Worm (Caenorhabditis elegans) whole organism, L4/young adult: ENCODE measurements around the gene F13D12.10.

Experiments used
- W03F9.2 ChIP-seq: fragments of 150-350 bp; optimal IDR thresholded peaks from 2 replicates; lab custom pipeline; 2014; ENCODE audit warnings: missing biosample characterization, missing genetic modification characterization
- dao-5 ChIP-seq: sonication (generic microtip); optimal IDR thresholded peaks from 2 replicates; lab custom pipeline; 2016; ENCODE audit warnings: missing genotype, missing genetic modification characterization, moderate library complexity, missing compliant biosample characterization
- him-1 ChIP-seq: sonication (generic microtip); optimal IDR thresholded peaks from 2 replicates; lab custom pipeline; 2016; ENCODE audit warnings: missing genotype, missing genetic modification reagents, missing genetic modification characterization, missing compliant biosample characterization

Gene F13D12.10

ce11 chrII:11728545-11729105 is 15.0 kb downstream of the F13D12.10 start, which contains the start of gene alh-8:
TSS of gene alh-8 (plus strand) at chrII:11729055.
- TF ChIP-seq him-1 (tag; lab: Kevin White, UChicago) (no peak), W03F9.2 (tag; lab: Kevin White, UChicago) (no peak), dao-5 (tag; lab: Kevin White, UChicago) (no peak)

DNA sequence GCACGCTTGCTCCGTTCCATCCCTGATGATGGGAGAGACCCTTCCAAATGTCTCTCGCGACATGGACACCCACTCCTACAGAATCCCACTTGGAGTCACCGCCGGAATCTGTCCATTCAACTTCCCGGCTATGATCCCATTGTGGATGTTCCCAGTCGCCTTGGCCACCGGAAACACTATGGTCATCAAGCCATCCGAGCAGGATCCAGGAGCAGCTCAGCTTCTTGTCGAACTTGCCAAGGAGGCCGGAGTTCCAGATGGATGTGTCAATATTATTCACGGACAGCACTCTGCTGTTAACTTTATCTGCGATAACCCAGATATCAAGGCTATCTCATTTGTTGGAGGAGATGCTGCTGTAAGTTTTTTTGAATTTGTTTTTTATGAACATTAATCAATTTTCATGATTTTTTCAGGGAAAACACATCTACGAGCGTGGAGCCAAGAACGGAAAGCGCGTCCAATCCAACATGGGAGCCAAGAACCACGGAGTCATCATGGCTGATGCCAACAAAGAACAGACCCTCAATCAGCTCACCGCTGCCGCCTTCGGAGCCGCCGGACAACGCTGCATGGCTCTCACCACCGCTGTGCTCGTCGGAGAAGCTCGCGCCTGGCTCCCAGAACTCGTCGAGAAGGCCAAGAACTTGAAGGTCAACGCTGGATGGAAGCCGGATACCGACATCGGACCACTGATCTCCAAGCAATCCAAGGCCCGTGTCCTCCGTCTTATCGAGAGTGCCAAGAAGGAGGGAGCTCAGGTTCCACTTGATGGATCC is 16.3 kb downstream of the F13D12.10 start:
- no peak for TF ChIP-seq him-1 (tag; lab: Kevin White, UChicago)

ce11 chrII:11731174-11731724 is 17.6 kb downstream of the F13D12.10 start:
- TF ChIP-seq him-1 (tag; lab: Kevin White, UChicago): no peak

ce11 chrII:11732513-11732912 is 18.9 kb downstream of the F13D12.10 start, which contains the start of gene F13D12.8:
TSS of gene F13D12.8 (minus strand) at chrII:11732594.
- TF ChIP-seq W03F9.2 (tag; lab: Kevin White, UChicago) (no peak), dao-5 (tag; lab: Kevin White, UChicago) (no peak), him-1 (tag; lab: Kevin White, UChicago) (no peak)

DNA sequence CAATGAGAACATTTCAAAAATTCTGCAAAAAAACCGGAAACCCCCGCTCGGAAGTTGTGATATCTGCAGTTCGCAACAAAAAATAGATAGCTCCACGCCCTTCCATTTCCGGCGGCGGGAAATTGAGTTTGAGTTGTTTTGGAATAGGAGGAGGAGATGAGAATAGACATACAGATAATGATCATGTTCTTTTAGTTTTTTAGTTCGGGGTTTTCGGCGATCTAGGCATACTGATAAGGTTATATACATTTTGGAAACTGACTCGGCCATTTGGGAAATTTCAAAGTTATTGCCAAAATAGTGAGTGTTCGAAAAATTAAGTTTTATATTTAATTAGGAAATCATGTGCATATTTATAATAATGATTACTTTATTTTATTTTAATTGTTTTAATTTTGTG is 20.3 kb downstream of the F13D12.10 start:
- no peak for TF ChIP-seq W03F9.2 (tag; lab: Kevin White, UChicago)
- no peak for TF ChIP-seq him-1 (tag; lab: Kevin White, UChicago)
- TF ChIP-seq dao-5 (tag; lab: Kevin White, UChicago): no peak

DNA sequence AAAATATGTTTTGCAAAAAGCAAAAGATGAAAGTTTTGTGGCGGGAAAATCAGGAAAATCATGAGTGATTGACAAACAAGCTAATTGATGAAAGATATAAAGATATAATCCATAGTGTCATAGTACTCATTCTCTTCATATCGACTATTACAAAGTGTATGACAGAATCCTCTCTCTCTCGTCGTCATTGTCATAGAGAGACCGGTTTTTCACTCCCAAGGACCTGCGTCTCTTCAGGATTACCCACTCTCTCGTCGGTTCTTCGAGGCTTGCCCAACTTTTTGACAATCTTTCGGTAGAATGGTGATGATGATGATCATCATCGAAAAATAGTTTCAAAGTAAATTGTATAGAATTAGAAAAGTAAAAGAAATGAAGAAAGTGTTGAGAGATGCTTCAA is 23.7 kb downstream of the F13D12.10 start:
- TF ChIP-seq dao-5 (tag; lab: Kevin White, UChicago) (no peak), him-1 (tag; lab: Kevin White, UChicago) (no peak), W03F9.2 (tag; lab: Kevin White, UChicago) (no peak)

DNA sequence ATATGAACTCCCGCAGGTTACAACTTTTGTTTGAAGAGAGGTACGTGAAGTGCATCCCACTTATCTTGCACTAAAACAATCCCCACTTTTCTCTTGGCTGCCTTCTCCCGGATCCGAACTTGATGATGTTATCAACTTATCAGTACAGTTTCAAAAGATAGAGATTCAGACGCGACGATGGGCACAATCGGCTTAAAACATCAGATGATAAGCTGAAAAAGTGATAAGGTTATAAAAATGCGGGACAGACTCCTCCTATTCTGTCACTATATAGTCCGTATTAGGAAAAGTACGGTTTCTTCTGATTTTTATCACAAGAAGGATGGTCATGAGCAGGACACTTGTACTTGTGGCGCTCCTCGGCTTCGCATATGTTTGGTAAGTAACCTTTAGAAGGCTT is 25.6 kb downstream of the F13D12.10 start, which contains the start of gene ctsa-1.2:
TSS of gene ctsa-1.2 (plus strand) at position 160 of the 400 bp plus-strand sequence.
- TF ChIP-seq W03F9.2 (tag; lab: Kevin White, UChicago) (no peak), dao-5 (tag; lab: Kevin White, UChicago) (no peak), him-1 (tag; lab: Kevin White, UChicago) (no peak)

- TF ChIP-seq dao-5 (tag; lab: Kevin White, UChicago): no peak
These were observed 28.7 kb downstream of the F13D12.10 start for ce11 chrII:11742320-11742719.

DNA sequence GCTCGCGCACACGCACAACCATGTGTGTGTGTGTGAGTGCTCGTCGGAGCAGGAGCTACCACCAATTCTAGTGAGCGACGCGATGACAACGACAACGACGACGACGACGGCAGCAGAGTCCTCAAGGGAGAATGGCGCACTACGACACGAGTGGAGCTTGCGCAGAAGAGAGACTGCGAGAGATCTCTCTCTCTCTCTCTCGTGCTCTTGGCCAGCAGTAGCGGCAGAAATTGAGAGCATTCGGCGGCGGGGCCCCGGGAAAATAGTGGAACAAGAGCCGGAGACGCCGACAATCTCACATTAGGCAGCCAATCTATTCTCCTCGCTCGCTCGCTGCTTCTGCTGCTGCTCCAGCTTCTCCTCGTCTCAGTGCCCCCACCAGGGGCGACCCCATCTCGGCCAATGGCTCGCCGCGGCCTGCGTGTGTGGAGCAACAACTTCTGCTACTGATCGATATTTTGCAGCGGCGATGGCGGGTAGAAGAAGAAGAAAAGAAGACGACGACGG is 33.2 kb downstream of the F13D12.10 start:
- no peak for TF ChIP-seq W03F9.2 (tag; lab: Kevin White, UChicago)
- no peak for TF ChIP-seq dao-5 (tag; lab: Kevin White, UChicago)
- peak; percentile 91 for TF ChIP-seq him-1 (tag; lab: Kevin White, UChicago)

DNA sequence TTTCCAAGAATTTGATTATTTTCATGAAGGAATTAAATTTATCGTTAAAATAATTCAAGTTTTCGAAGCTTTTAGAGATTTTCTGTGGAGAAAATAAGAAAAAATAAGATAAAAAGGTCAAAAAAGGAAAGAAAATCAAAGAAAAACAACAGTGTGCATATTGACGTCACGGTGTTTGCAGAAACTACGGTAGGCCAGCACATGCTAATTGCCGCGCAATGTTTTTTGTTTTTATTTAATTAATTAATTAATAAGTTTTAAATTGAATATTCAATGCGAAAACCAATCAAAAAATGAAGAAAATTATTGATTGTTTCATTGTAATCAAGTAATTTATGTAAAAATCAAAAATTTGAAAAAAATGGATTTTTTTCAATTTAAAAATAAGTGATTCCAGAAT is 34.3 kb downstream of the F13D12.10 start:
- TF ChIP-seq W03F9.2 (tag; lab: Kevin White, UChicago): no peak
- no peak for TF ChIP-seq dao-5 (tag; lab: Kevin White, UChicago)
- TF ChIP-seq him-1 (tag; lab: Kevin White, UChicago): no peak

DNA sequence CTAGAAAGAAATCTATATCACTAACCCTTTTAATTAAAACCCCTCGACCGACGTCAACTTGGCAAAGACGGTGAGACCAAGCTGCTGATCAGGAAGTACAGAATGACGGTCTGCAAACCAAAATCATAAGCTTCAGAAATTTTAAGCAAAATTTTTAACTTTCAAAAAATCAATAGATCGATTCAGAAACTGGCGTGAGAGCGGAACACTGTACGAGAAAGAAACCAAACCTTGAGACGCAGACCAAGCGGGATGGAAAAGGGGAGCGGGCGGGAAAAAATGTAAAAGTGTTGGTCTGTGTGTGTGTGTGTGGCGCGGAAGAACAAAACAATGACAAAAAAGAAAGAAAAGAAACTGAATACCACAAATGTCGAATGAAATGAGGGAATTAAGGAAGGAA is 34.9 kb downstream of the F13D12.10 start, which contains the start of the genes F44E5.17 and gpb-1:
TSS of gene F44E5.17 (minus strand) at position 101 of the 400 bp plus-strand sequence.
TSS of gene gpb-1 (minus strand) at position 118 of the 400 bp plus-strand sequence.
- TF ChIP-seq W03F9.2 (tag; lab: Kevin White, UChicago) (no peak), him-1 (tag; lab: Kevin White, UChicago) (no peak), dao-5 (tag; lab: Kevin White, UChicago) (no peak)

ce11 chrII:11749490-11750172 is 36.0 kb downstream of the F13D12.10 start:
- TF ChIP-seq him-1 (tag; lab: Kevin White, UChicago) (peak; percentile 93), W03F9.2 (tag; lab: Kevin White, UChicago) (peak; percentile 17), dao-5 (tag; lab: Kevin White, UChicago) (peak; percentile 82)

DNA sequence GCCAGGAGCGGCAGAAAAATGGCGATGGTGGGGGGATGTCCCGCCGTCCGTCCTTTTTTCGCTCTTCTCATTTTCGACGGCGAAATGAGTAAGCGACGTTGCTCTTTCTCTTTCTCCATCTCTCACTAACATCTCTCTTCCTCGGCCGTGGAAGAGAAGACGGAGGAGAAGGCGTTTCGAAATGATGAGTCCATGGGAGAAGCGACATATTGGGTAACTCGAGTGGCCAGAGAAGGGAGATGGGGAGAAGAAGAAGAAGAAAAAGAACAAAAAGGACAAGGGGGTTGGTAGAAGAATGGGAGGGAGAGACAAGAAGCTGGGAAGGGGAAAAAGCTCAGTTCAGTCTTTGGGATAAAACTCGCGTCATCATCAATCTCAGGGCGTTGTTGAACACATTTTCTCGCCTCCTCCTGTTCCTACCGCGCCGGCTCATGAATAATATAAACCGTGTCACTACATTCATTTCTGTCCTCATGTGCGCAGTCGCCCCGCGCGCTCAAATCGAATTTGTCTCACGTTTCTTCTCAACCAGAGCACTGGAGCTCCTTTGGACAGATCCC is 38.1 kb downstream of the F13D12.10 start:
- TF ChIP-seq W03F9.2 (tag; lab: Kevin White, UChicago) (no peak), dao-5 (tag; lab: Kevin White, UChicago) (no peak), him-1 (tag; lab: Kevin White, UChicago) (peak; percentile 76)
